Worm (Caenorhabditis elegans) whole organism, early embryonic: ENCODE results near the gene T20G5.13.
A peak's percentile ranks its signal among the peaks of the same experiment; 100 is the strongest.

ENCODE experiments used
- B0310.2 ChIP-seq: sonication (generic microtip); optimal IDR thresholded peaks from 2 replicates; lab custom pipeline; 2016; ENCODE audit warnings: mild to moderate bottlenecking, missing genetic modification characterization, missing compliant biosample characterization
- F13C5.2 ChIP-seq: sonication (generic microtip); optimal IDR thresholded peaks from 2 replicates; lab custom pipeline; 2017; ENCODE audit warnings: mild to moderate bottlenecking, missing genetic modification characterization, inconsistent platforms, missing compliant biosample characterization
- aly-1 ChIP-seq: sonication (generic microtip); optimal IDR thresholded peaks from 2 replicates; lab custom pipeline; 2016; ENCODE audit warnings: missing genetic modification characterization, missing compliant biosample characterization
- ama-1 ChIP-seq: fragments of 150-350 bp; optimal IDR thresholded peaks from 2 replicates; lab custom pipeline; 2014
- ceh-13 ChIP-seq: fragments of 200-800 bp; sonication (Bioruptor generic); optimal IDR thresholded peaks from 2 replicates; lab custom pipeline; 2018; ENCODE audit warnings: mild to moderate bottlenecking, missing genetic modification characterization, missing compliant biosample characterization
- ceh-36 ChIP-seq: sonication (generic microtip); optimal IDR thresholded peaks from 2 replicates; lab custom pipeline; 2016; ENCODE audit warnings: missing genetic modification characterization, inconsistent platforms, missing compliant biosample characterization
- ets-7 ChIP-seq: sonication (generic microtip); optimal IDR thresholded peaks from 2 replicates; lab custom pipeline; 2016; ENCODE audit warnings: missing genotype, missing genetic modification characterization, missing compliant biosample characterization
- flt-1 ChIP-seq: fragments of 200-800 bp; sonication (Bioruptor generic); IDR thresholded peaks from 2 replicates; pipeline ENCODE4 v1.3.6; 2022; ENCODE audit warnings: missing genetic modification characterization, missing compliant biosample characterization
- hmbx-1 ChIP-seq: sonication (generic microtip); optimal IDR thresholded peaks from 2 replicates; lab custom pipeline; 2016; ENCODE audit warnings: mild to moderate bottlenecking, missing genetic modification characterization, missing compliant biosample characterization
- hmg-4 ChIP-seq: fragments of 200-800 bp; sonication (Bioruptor generic); optimal IDR thresholded peaks from 2 replicates; lab custom pipeline; 2018; ENCODE audit warnings: mild to moderate bottlenecking, missing genetic modification characterization, missing compliant biosample characterization
- hnd-1 ChIP-seq: sonication (generic microtip); optimal IDR thresholded peaks from 2 replicates; lab custom pipeline; 2016; ENCODE audit warnings: missing genetic modification characterization, missing compliant biosample characterization
- pes-1 ChIP-seq: fragments of 200-800 bp; sonication (Bioruptor generic); IDR thresholded peaks from 2 replicates; pipeline ENCODE4 v1.3.6; 2022; ENCODE audit warnings: missing genetic modification reagents, missing genetic modification characterization, missing compliant biosample characterization
- scrt-1 ChIP-seq: fragments of 200-800 bp; sonication (Bioruptor generic); IDR thresholded peaks from 2 replicates; pipeline ENCODE4 v1.3.6; 2022; ENCODE audit warnings: missing genetic modification characterization, missing compliant biosample characterization
- sea-1 ChIP-seq: fragments of 200-800 bp; sonication (Bioruptor generic); conservative IDR thresholded peaks from 2 replicates; pipeline ENCODE4 v1.3.6; 2022; ENCODE audit warnings: missing genetic modification characterization, missing compliant biosample characterization
- tbx-11 ChIP-seq: fragments of 200-800 bp; sonication (Bioruptor generic); IDR thresholded peaks from 2 replicates; pipeline ENCODE4 v1.3.6; 2022; ENCODE audit warnings: missing genetic modification characterization, missing compliant biosample characterization
- tbx-37 ChIP-seq: fragments of 200-800 bp; sonication (Bioruptor generic); conservative IDR thresholded peaks from 2 replicates; pipeline ENCODE4 v1.3.6; 2022; ENCODE audit warnings: missing genetic modification reagents, missing genetic modification characterization, missing compliant biosample characterization
- tra-4 ChIP-seq: sonication (generic microtip); optimal IDR thresholded peaks from 2 replicates; lab custom pipeline; 2017; ENCODE audit warnings: missing genetic modification characterization, missing compliant biosample characterization

T20G5.13 gene

DNA sequence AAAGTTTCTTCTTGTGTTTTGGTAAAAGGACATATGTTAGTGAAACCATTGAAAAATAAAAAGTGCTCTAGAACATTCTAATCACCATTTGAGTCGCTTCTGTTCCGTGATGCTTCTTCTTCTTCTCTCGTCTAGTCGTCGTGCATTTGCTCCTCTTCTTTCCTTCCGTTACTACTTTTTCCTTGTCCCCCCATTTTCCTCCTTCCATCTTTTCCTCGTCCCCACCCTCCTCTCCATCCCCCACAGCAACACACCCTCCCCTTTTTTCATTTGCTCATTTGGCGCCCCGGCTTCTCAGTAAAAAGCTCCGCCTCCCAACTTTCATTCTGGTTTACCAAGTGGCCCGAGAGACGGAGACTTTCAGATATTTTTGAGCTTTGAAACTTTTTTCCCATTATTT is 49.4 kb downstream of the T20G5.13 start:
- TF ChIP-seq tra-4 (tag; lab: Kevin White, UChicago): no peak
- TF ChIP-seq scrt-1 (GFP tag; lab: Robert Waterston, UW): 0 out of 2 replicates have a peak, but pooled peaks have one; percentile 33

DNA sequence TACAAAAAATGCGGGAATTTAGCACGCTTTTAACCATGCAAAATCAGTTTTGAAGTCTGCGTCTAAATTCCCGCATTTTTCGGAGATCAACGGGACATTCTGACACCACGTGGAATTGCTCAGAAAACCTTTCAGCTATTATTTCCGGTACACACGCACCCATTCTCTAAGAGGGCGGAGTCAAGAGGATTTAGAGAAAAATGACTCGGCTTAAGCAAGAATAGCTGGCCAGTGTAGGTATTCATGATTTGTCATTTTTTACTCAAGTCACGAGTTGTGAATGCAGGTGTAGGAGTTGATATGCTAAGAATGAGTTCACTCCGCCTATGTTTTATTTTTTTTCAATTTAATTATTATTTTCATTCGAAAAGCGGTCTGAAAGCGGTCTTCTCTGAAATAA is 50.4 kb downstream of the T20G5.13 start:
- TF ChIP-seq ets-7 (tag; lab: Kevin White, UChicago) (no peak), flt-1 (GFP tag; lab: Robert Waterston, UW) (no peak), pes-1 (GFP tag; lab: Robert Waterston, UW) (no peak), sea-1 (GFP tag; lab: Robert Waterston, UW) (no peak), tra-4 (tag; lab: Kevin White, UChicago) (no peak), tbx-37 (no peak), B0310.2 (no peak), tbx-11 (GFP tag; lab: Robert Waterston, UW) (no peak), ceh-13 (GFP tag; lab: Kevin White, UChicago) (no peak), hmg-4 (GFP tag; lab: Kevin White, UChicago) (no peak), aly-1 (no peak), F13C5.2 (tag; lab: Kevin White, UChicago) (no peak), hnd-1 (tag; lab: Kevin White, UChicago) (no peak), scrt-1 (GFP tag; lab: Robert Waterston, UW) (no peak), ceh-36 (tag; lab: Kevin White, UChicago) (no peak), ama-1 (lab: Kevin White, UChicago) (no peak), hmbx-1 (tag; lab: Kevin White, UChicago) (no peak)

DNA sequence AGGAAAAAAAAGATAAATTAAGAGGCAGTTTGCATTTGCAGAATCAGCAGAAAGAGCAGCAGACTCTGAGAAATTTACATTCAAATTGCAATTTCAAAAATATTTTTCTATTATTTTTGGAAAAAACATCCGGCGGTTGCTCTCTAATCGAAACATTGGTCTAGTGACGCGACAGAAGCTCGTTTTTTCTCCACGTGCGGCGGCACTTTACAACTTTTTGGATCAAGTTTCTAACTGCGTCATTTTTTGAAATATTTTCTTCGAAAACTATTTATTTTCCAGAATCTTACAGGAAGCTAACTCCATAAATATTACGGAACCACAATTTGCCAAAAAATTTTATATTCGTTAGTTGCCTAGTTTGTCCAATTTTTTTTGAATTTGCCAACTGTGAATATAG is 51.2 kb downstream of the T20G5.13 start:
- no peak for TF ChIP-seq scrt-1 (GFP tag; lab: Robert Waterston, UW)
- no peak for TF ChIP-seq ceh-13 (GFP tag; lab: Kevin White, UChicago)
- no peak for TF ChIP-seq tbx-37
- no peak for TF ChIP-seq ceh-36 (tag; lab: Kevin White, UChicago)
- TF ChIP-seq pes-1 (GFP tag; lab: Robert Waterston, UW): no peak
- TF ChIP-seq B0310.2: no peak
- no peak for TF ChIP-seq aly-1
- TF ChIP-seq ets-7 (tag; lab: Kevin White, UChicago): no peak
